Worm (Caenorhabditis elegans): Measurements from ENCODE around the gene K09F5.1.

K09F5.1 gene

ce11 chrX:7773714-7774318, 34.4 kb downstream of the K09F5.1 start (continued):
- peak; percentile 68 for TF ChIP-seq F23B12.7 (tag; optimal IDR thresholded peaks at IDR 0.05; ENCODE audit: insufficient read depth)
- TF ChIP-seq sdz-38 (tag; optimal IDR thresholded peaks at IDR 0.05) = no peak
- TF ChIP-seq ceh-79 (tag; optimal IDR thresholded peaks at IDR 0.05) = no peak
- TF ChIP-seq ztf-18 (tag; optimal IDR thresholded peaks at IDR 0.05) = peak; percentile 58
- no peak for TF ChIP-seq K12H6.12 (tag; optimal IDR thresholded peaks at IDR 0.05)
- TF ChIP-seq B0261.1 (tag; optimal IDR thresholded peaks at IDR 0.05) = peak; percentile 73
- no peak for TF ChIP-seq bed-2 (GFP tag; IDR thresholded peaks at IDR 0.05)
- peak; percentile 73 for TF ChIP-seq dox-1 (GFP tag; IDR thresholded peaks at IDR 0.05)
- TF ChIP-seq let-607 (tag; optimal IDR thresholded peaks at IDR 0.05) = peak in 1 of 2 experiments; percentile 20
- TF ChIP-seq nfya-2 (GFP tag; IDR thresholded peaks at IDR 0.05) = no peak
- peak in 1 of 3 experiments; percentile 53 for TF ChIP-seq lin-35 (GFP tag; optimal IDR thresholded peaks at IDR 0.05)
- 0 out of 2 replicates have a peak, but pooled peaks have one; percentile 19 for TF ChIP-seq ztf-25 (GFP tag; IDR thresholded peaks at IDR 0.05)
- peak; percentile 53 for TF ChIP-seq lsy-27 (tag; optimal IDR thresholded peaks at IDR 0.05; ENCODE audit: borderline replicate concordance, insufficient read depth)
- peak; percentile 62 for TF ChIP-seq nhr-90 (tag; optimal IDR thresholded peaks at IDR 0.05)
- TF ChIP-seq ccch-3 (GFP tag; optimal IDR thresholded peaks at IDR 0.05) = no peak
- 0 out of 2 replicates have a peak, but pooled peaks have one; percentile 49 for TF ChIP-seq attf-6 (GFP tag; IDR thresholded peaks at IDR 0.05)
- no peak for TF ChIP-seq xnd-1 (tag; optimal IDR thresholded peaks at IDR 0.05)
- peak; percentile 50 for TF ChIP-seq T07F8.4 (tag; optimal IDR thresholded peaks at IDR 0.05)
- no peak for TF ChIP-seq B0019.2 (GFP tag; conservative IDR thresholded peaks at IDR 0.05)
- TF ChIP-seq B0336.3 (GFP tag; IDR thresholded peaks at IDR 0.05) = no peak
- TF ChIP-seq Y56A3A.18 (GFP tag; IDR thresholded peaks at IDR 0.05) = peak; percentile 66
- no peak for TF ChIP-seq egrh-3 (GFP tag; IDR thresholded peaks at IDR 0.05)
- peak; percentile 6 for TF ChIP-seq ztf-22 (GFP tag; optimal IDR thresholded peaks at IDR 0.05)
- no peak for TF ChIP-seq ama-1 (optimal IDR thresholded peaks at IDR 0.05)
- TF ChIP-seq ama-1 (GFP tag; optimal IDR thresholded peaks at IDR 0.05) = peak in 1 of 2 experiments; percentile 50
- TF ChIP-seq ZK185.1 (tag; optimal IDR thresholded peaks at IDR 0.05; ENCODE audit: poor library complexity, severe bottlenecking) = peak; percentile 68
- TF ChIP-seq ztf-28 (GFP tag; IDR thresholded peaks at IDR 0.05) = 0 out of 2 replicates have a peak, but pooled peaks have one; percentile 50
- peak; percentile 12 for TF ChIP-seq snpc-1.3 (tag; optimal IDR thresholded peaks at IDR 0.05; ENCODE audit: insufficient read depth)
- TF ChIP-seq lin-54 (GFP tag; optimal IDR thresholded peaks at IDR 0.05) = no peak
- TF ChIP-seq ekl-4 (GFP tag; IDR thresholded peaks at IDR 0.05) = peak; percentile 29; the same call in 1 of the 2 replicates
- TF ChIP-seq Y53F4B.3 (GFP tag; IDR thresholded peaks at IDR 0.05) = 0 out of 2 replicates have a peak, but pooled peaks have one; percentile 42
- peak; percentile 35 for TF ChIP-seq hrde-1 (tag; optimal IDR thresholded peaks at IDR 0.05; ENCODE audit: borderline replicate concordance)
- peak; percentile 4 for TF ChIP-seq lsl-1 (GFP tag; optimal IDR thresholded peaks at IDR 0.05)
- TF ChIP-seq madf-6 (GFP tag; IDR thresholded peaks at IDR 0.05) = peak; percentile 39; the same call in 1 of the 2 replicates
- no peak for TF ChIP-seq snpc-1.1 (tag; optimal IDR thresholded peaks at IDR 0.05; ENCODE audit: insufficient read depth)
- no peak for TF ChIP-seq tbx-9 (tag; optimal IDR thresholded peaks at IDR 0.05; ENCODE audit: borderline replicate concordance)
- TF ChIP-seq cebp-1 (GFP tag; IDR thresholded peaks at IDR 0.05) = no peak
- peak; percentile 50 for TF ChIP-seq cebp-1 (tag; optimal IDR thresholded peaks at IDR 0.05)
- TF ChIP-seq nfya-1 (tag; optimal IDR thresholded peaks at IDR 0.05; ENCODE audit: borderline replicate concordance, insufficient read depth) = no peak
- no peak for TF ChIP-seq pha-4 (tag; optimal IDR thresholded peaks at IDR 0.05)
- peak; percentile 6 for TF ChIP-seq snpc-4 (GFP tag; optimal IDR thresholded peaks at IDR 0.05)
- TF ChIP-seq snpc-4 (tag; optimal IDR thresholded peaks at IDR 0.05) = peak in 3 of 4 experiments; percentile 24 to 73 (median 27)
- 0 out of 2 replicates have a peak, but pooled peaks have one; percentile 19 for TF ChIP-seq rcor-1 (GFP tag; IDR thresholded peaks at IDR 0.05)
- no peak for TF ChIP-seq let-526 (GFP tag; IDR thresholded peaks at IDR 0.05)
- TF ChIP-seq mcd-1 (GFP tag; IDR thresholded peaks at IDR 0.05) = no peak; the same call in 1 of the 2 replicates
- no peak for TF ChIP-seq sptf-2 (GFP tag; optimal IDR thresholded peaks at IDR 0.05)

Measured in whole organism, young adult.